Worm (Caenorhabditis elegans): ENCODE data around the gene F25E5.16.

Gene F25E5.16

DNA sequence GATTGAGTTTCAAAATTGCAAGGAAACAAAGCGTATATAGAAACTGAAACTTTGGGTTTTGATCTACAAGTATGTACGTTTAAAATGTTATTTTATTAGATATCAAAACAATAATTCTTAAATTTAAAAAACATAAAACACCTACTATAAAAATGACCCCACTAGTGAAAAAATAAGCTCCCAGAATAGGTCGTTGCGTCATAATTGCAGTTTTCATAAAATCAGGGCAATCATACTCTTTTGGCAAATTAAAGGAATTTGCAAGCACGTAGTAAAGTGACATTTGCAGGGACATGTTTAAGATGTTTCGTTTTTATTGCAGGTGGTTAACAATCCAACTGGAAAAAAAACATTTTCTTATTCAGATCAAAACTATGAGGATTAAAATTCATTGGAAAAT lies 29.6 kb upstream of the F25E5.16 start, which contains the start of gene srt-6:
TSS of gene srt-6 (minus strand) at position 295 of the 400 bp plus-strand sequence.
- no peak for TF ChIP-seq lir-3 (tag; optimal IDR thresholded peaks at IDR 0.05)

DNA sequence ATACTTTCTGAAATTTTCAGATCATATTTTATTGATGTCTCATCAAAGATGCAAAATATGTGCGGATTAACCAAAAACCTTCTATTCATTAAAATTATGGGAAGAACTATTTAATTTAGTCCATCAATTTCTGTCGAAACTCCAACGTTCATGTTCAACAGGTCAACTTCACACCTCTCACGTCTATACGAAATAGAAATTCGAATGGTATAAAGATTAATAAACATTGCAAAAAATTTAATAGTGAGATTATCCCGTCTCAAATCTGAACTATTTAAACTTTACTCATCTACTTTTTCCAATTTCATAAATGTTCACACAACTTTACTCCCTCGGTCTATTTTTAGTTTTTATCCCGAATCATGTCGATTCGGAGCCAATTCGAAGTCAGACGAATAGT lies 28.5 kb upstream of the F25E5.16 start, which contains the start of gene R13D7.2:
TSS of gene R13D7.2 (plus strand) at position 301 of the 400 bp plus-strand sequence.
- TF ChIP-seq ceh-32 (tag; optimal IDR thresholded peaks at IDR 0.05; ENCODE audit: poor library complexity), result no peak

DNA sequence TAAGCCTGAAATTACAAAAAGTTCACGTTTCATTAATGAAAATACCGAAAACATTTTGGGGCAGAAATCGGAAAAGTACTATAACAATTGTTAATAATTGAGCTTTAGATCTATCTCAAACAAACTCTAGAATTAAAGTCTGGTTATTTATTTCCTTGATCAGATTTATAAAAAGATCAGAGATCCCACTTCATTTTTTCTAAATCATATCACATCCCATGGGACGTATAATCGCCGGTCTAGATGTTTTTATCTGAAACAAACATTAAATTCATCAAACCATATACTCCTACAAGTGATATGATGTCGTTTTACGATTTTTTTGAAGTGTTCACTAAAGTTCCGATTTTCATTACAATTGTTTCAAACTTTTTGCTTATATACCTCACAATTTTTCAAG lies 26.4 kb upstream of the F25E5.16 start, which contains the start of gene str-41:
TSS of gene str-41 (plus strand) at position 301 of the 400 bp plus-strand sequence.
- TF ChIP-seq egl-43 (GFP tag; IDR thresholded peaks at IDR 0.05) (no peak), unc-39 (tag; optimal IDR thresholded peaks at IDR 0.05) (no peak), F49E8.2 (tag; optimal IDR thresholded peaks at IDR 0.05; ENCODE audit: borderline replicate concordance) (no peak), mep-1 (tag; optimal IDR thresholded peaks at IDR 0.05) (no peak), hif-1 (tag; optimal IDR thresholded peaks at IDR 0.05) (no peak), daf-8 (GFP tag; IDR thresholded peaks at IDR 0.05) (no peak), nhr-237 (tag; optimal IDR thresholded peaks at IDR 0.05) (no peak), zag-1 (tag; optimal IDR thresholded peaks at IDR 0.05) (no peak), daf-12 (tag; optimal IDR thresholded peaks at IDR 0.05) (no peak), unc-62 (GFP tag; optimal IDR thresholded peaks at IDR 0.05 in 1 of 2) (no peak), unc-62 (tag; optimal IDR thresholded peaks at IDR 0.05) (no peak), lin-13 (GFP tag; optimal IDR thresholded peaks at IDR 0.05) (no peak), mdt-29 (GFP tag; IDR thresholded peaks at IDR 0.05) (no peak), zfp-2 (tag; optimal IDR thresholded peaks at IDR 0.05) (no peak), ZK546.5 (tag; optimal IDR thresholded peaks at IDR 0.05) (no peak), dpl-1 (GFP tag; optimal IDR thresholded peaks at IDR 0.05) (no peak)

DNA sequence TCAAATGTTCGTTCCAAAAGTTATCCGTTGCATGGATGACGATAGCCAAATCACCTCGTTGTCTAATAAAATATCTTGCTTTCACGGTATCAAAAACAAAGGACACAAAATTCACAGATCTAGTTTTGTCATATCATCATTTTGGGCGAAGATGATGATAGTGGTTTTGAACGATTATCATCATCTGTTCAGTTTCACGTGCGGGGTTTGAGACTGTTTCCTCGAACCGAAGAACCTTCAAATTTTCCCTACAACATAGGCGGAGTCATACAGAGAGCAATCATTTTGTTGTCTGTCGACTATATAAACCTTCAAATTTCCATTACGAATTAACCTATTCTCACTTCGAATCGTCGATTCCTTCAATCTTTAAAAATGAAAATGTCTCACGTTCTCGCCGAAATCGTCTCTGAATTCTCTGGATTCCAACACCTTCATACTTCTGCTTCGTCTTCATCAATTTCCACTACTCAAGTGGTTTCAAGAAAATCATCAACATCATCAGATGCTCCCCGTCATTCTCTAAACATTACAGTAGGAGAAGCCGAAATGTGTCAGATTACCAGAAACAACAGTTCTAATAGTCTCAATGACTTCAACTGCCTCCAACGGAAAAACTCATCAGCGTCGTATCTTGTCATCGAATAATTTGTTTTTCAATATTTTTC lies 24.8 kb upstream of the F25E5.16 start, which contains the start of gene F18E3.11:
TSS of gene F18E3.11 (plus strand) at position 376 of the 668 bp plus-strand sequence.
- TF ChIP-seq lin-15B (tag; optimal IDR thresholded peaks at IDR 0.05), result no peak
- no peak for TF ChIP-seq fos-1 (tag; optimal IDR thresholded peaks at IDR 0.05)
- peak; percentile 75; the same call in 1 of the 2 replicates for TF ChIP-seq mdt-29 (GFP tag; IDR thresholded peaks at IDR 0.05)
- no peak for TF ChIP-seq nhr-77 (tag; optimal IDR thresholded peaks at IDR 0.05)
- no peak for TF ChIP-seq jun-1 (tag; optimal IDR thresholded peaks at IDR 0.05)
- TF ChIP-seq hlh-11 (tag; optimal IDR thresholded peaks at IDR 0.05), result peak; percentile 71
- TF ChIP-seq pha-4 (GFP tag; IDR thresholded peaks at IDR 0.05), result no peak
- no peak for TF ChIP-seq pha-4 (tag; optimal IDR thresholded peaks at IDR 0.05)
- no peak for TF ChIP-seq lin-1 (GFP tag; IDR thresholded peaks at IDR 0.05)
- peak; percentile 65 for TF ChIP-seq hlh-30 (tag; optimal IDR thresholded peaks at IDR 0.05; ENCODE audit: insufficient read depth)
- TF ChIP-seq dmd-9 (GFP tag; IDR thresholded peaks at IDR 0.05), result no peak
- TF ChIP-seq Y48G9A.11 (GFP tag; IDR thresholded peaks at IDR 0.05), result no peak
- no peak for TF ChIP-seq ceh-28 (tag; optimal IDR thresholded peaks at IDR 0.05)
- TF ChIP-seq tag-97 (GFP tag; IDR thresholded peaks at IDR 0.05), result no peak
- TF ChIP-seq zip-2 (tag; optimal IDR thresholded peaks at IDR 0.05), result no peak
- TF ChIP-seq unc-39 (tag; optimal IDR thresholded peaks at IDR 0.05), result no peak
- no peak for TF ChIP-seq ces-1 (GFP tag; optimal IDR thresholded peaks at IDR 0.05)
- TF ChIP-seq T20F7.1 (GFP tag; optimal IDR thresholded peaks at IDR 0.05), result no peak
- TF ChIP-seq ceh-20 (GFP tag; IDR thresholded peaks at IDR 0.05), result no peak
- TF ChIP-seq sdz-12 (GFP tag; optimal IDR thresholded peaks at IDR 0.05), result no peak
- TF ChIP-seq mep-1 (tag; optimal IDR thresholded peaks at IDR 0.05), result no peak
- TF ChIP-seq daf-8 (GFP tag; IDR thresholded peaks at IDR 0.05), result no peak
- TF ChIP-seq spr-1 (tag; optimal IDR thresholded peaks at IDR 0.05), result no peak
- TF ChIP-seq lsy-2 (tag; optimal IDR thresholded peaks at IDR 0.05), result no peak
- TF ChIP-seq F37D6.2 (tag; optimal IDR thresholded peaks at IDR 0.05), result no peak
- TF ChIP-seq mxl-2 (GFP tag; conservative IDR thresholded peaks at IDR 0.05), result no peak
- no peak for TF ChIP-seq lin-39 (tag; optimal IDR thresholded peaks at IDR 0.05)
- TF ChIP-seq ztf-11 (tag; optimal IDR thresholded peaks at IDR 0.05), result no peak
- peak; percentile 90 for TF ChIP-seq nhr-28 (tag; optimal IDR thresholded peaks at IDR 0.05)
- peak; percentile 72 for TF ChIP-seq nhr-25 (tag; optimal IDR thresholded peaks at IDR 0.05; ENCODE audit: borderline replicate concordance, insufficient read depth)
- TF ChIP-seq egl-43 (GFP tag; IDR thresholded peaks at IDR 0.05), result no peak
- TF ChIP-seq attf-4 (tag; optimal IDR thresholded peaks at IDR 0.05), result no peak

Measured in whole organism, L4 larva.